Worm (Caenorhabditis elegans) whole organism, young adult: ENCODE results near the gene ins-8.
A peak's percentile ranks its signal among the peaks of the same experiment; 100 is the strongest.

Experiments used
- B0261.1 ChIP-seq: sonication (generic microtip); optimal IDR thresholded peaks from 2 replicates; lab custom pipeline; 2016; ENCODE audit warnings: mild to moderate bottlenecking, missing genetic modification characterization, moderate library complexity, missing compliant biosample characterization
- F10E7.11 ChIP-seq: sonication (generic microtip); optimal IDR thresholded peaks from 2 replicates; lab custom pipeline; 2017; ENCODE audit warnings: mild to moderate bottlenecking, missing genetic modification characterization, moderate library complexity, missing compliant biosample characterization
- F23B12.7 ChIP-seq: sonication (generic microtip); optimal IDR thresholded peaks from 2 replicates; lab custom pipeline; 2017; ENCODE audit warnings: missing genetic modification characterization, mild to moderate bottlenecking, missing compliant biosample characterization, antibody characterized with exemption, moderate library complexity; ENCODE audit not compliant: insufficient read depth
- F39B2.1 ChIP-seq: fragments of 200-800 bp; sonication (Bioruptor generic); IDR thresholded peaks from 2 replicates; pipeline ENCODE4 v1.3.6; 2022; ENCODE audit warnings: missing genetic modification reagents, missing genetic modification characterization, missing compliant biosample characterization
- Y53F4B.3 ChIP-seq: fragments of 200-800 bp; sonication (Bioruptor generic); IDR thresholded peaks from 2 replicates; pipeline ENCODE4 v1.3.6; 2022; ENCODE audit warnings: missing genetic modification reagents, missing genetic modification characterization, missing compliant biosample characterization
- Y56A3A.18 ChIP-seq: fragments of 200-800 bp; sonication (Bioruptor generic); IDR thresholded peaks from 2 replicates; pipeline ENCODE4 v1.3.6; 2022; ENCODE audit warnings: missing genetic modification reagents, missing genetic modification characterization, missing compliant biosample characterization
- Y95B8A.8 ChIP-seq: fragments of 200-800 bp; sonication (Bioruptor generic); IDR thresholded peaks from 2 replicates; pipeline ENCODE4 v1.3.6; 2022; ENCODE audit warnings: missing genetic modification reagents, missing genetic modification characterization, missing compliant biosample characterization
- ZK185.1 ChIP-seq: sonication (generic microtip); optimal IDR thresholded peaks from 2 replicates; lab custom pipeline; 2016; ENCODE audit warnings: mild to moderate bottlenecking, missing genetic modification characterization, missing compliant biosample characterization; ENCODE audit not compliant: poor library complexity, severe bottlenecking
- ama-1 ChIP-seq, 3 experiments: fragments of 150-350 bp in 1 of 3; sonication (generic microtip) in 2 of 3; optimal IDR thresholded peaks; 2 replicates each; lab custom pipeline; 2014 to 2018; ENCODE audit warnings: missing biosample characterization in 2 of 3, missing genetic modification characterization in 2 of 3, missing genetic modification reagents in 2 of 3
- aptf-3 ChIP-seq: fragments of 200-800 bp; sonication (Bioruptor generic); IDR thresholded peaks from 2 replicates; pipeline ENCODE4 v1.3.6; 2022; ENCODE audit warnings: missing genetic modification characterization, missing compliant biosample characterization
- athp-1 ChIP-seq: sonication (generic microtip); optimal IDR thresholded peaks from 2 replicates; lab custom pipeline; 2017; ENCODE audit warnings: mild to moderate bottlenecking, missing genetic modification characterization, missing compliant biosample characterization
- attf-5 ChIP-seq: fragments of 200-800 bp; sonication (Bioruptor generic); optimal IDR thresholded peaks from 2 replicates; lab custom pipeline; 2018; ENCODE audit warnings: mild to moderate bottlenecking, missing genetic modification characterization, missing compliant biosample characterization
- attf-6 ChIP-seq: fragments of 200-800 bp; sonication (Bioruptor generic); IDR thresholded peaks from 2 replicates; pipeline ENCODE4 v1.3.6; 2022; ENCODE audit warnings: missing genetic modification reagents, missing genetic modification characterization, missing compliant biosample characterization
- cebp-2 ChIP-seq: fragments of 200-800 bp; sonication (Bioruptor generic); IDR thresholded peaks from 2 replicates; pipeline ENCODE4 v1.3.6; 2022; ENCODE audit warnings: missing genetic modification characterization, missing compliant biosample characterization
- ceh-100 ChIP-seq: fragments of 200-800 bp; sonication (Bioruptor generic); IDR thresholded peaks from 2 replicates; pipeline ENCODE4 v1.3.6; 2022; ENCODE audit warnings: missing genetic modification reagents, missing genetic modification characterization, missing compliant biosample characterization
- ceh-27 ChIP-seq: fragments of 200-800 bp; sonication (Bioruptor generic); optimal IDR thresholded peaks from 2 replicates; lab custom pipeline; 2018; ENCODE audit warnings: mild to moderate bottlenecking, missing genetic modification characterization, moderate library complexity, missing compliant biosample characterization
- chd-7 ChIP-seq: sonication (generic microtip); optimal IDR thresholded peaks from 2 replicates; lab custom pipeline; 2016; ENCODE audit warnings: mild to moderate bottlenecking, missing genetic modification characterization, moderate library complexity, missing compliant biosample characterization
- dpl-1 ChIP-seq: fragments of 150-350 bp; optimal IDR thresholded peaks from 2 replicates; lab custom pipeline; 2014; ENCODE audit warnings: missing biosample characterization, missing genetic modification reagents, missing genetic modification characterization
- egl-44 ChIP-seq: fragments of 200-800 bp; sonication (Bioruptor generic); IDR thresholded peaks from 2 replicates; pipeline ENCODE4 v1.3.6; 2022; ENCODE audit warnings: missing genetic modification reagents, missing genetic modification characterization, missing compliant biosample characterization
- ets-4 ChIP-seq: fragments of 200-800 bp; sonication (Bioruptor generic); optimal IDR thresholded peaks from 2 replicates; lab custom pipeline; 2018; ENCODE audit warnings: mild to moderate bottlenecking, missing genetic modification characterization, missing compliant biosample characterization
- hmg-1.2 ChIP-seq: fragments of 200-800 bp; sonication (Bioruptor generic); IDR thresholded peaks from 2 replicates; pipeline ENCODE4 v1.3.6; 2022; ENCODE audit warnings: missing genetic modification reagents, missing genetic modification characterization, missing compliant biosample characterization
- let-607 ChIP-seq, 2 experiments: fragments of 200-800 bp in 1 of 2; sonication (Bioruptor generic) in 1 of 2; sonication (generic microtip) in 1 of 2; optimal IDR thresholded peaks; 2 replicates each; lab custom pipeline; 2016 to 2018; ENCODE audit warnings: mild to moderate bottlenecking in 2 of 2, missing compliant biosample characterization in 2 of 2, missing genetic modification characterization in 2 of 2, moderate library complexity in 2 of 2, missing genotype in 1 of 2
- lin-26 ChIP-seq: fragments of 200-800 bp; sonication (Bioruptor generic); IDR thresholded peaks from 2 replicates; pipeline ENCODE4 v1.3.6; 2022; ENCODE audit warnings: missing genetic modification reagents, missing genetic modification characterization, missing compliant biosample characterization
- lin-35 ChIP-seq, 3 experiments: fragments of 150-350 bp in 2 of 3; sonication (generic microtip) in 1 of 3; optimal IDR thresholded peaks; 2 replicates each; lab custom pipeline; 2014 to 2018; ENCODE audit warnings: missing biosample characterization in 3 of 3, missing genetic modification characterization in 3 of 3, missing genetic modification reagents in 3 of 3
- lin-40 ChIP-seq: sonication (generic microtip); optimal IDR thresholded peaks from 2 replicates; lab custom pipeline; 2016; ENCODE audit warnings: missing genetic modification characterization, mild to moderate bottlenecking, missing compliant biosample characterization, missing genotype, missing genetic modification reagents
- lir-1 ChIP-seq: fragments of 200-800 bp; sonication (Bioruptor generic); conservative IDR thresholded peaks from 2 replicates; pipeline ENCODE4 v1.3.6; 2022; ENCODE audit warnings: missing genetic modification reagents, missing genetic modification characterization, missing compliant biosample characterization
- lsy-27 ChIP-seq: sonication (generic microtip); optimal IDR thresholded peaks from 2 replicates; lab custom pipeline; 2017; ENCODE audit warnings: missing genetic modification characterization, mild to moderate bottlenecking, missing compliant biosample characterization, antibody characterized with exemption, missing genotype, borderline replicate concordance; ENCODE audit not compliant: insufficient read depth
- madf-10 ChIP-seq: sonication (generic microtip); optimal IDR thresholded peaks from 2 replicates; lab custom pipeline; 2016; ENCODE audit warnings: mild to moderate bottlenecking, missing genetic modification characterization, missing compliant biosample characterization
- madf-6 ChIP-seq: fragments of 200-800 bp; sonication (Bioruptor generic); IDR thresholded peaks from 2 replicates; pipeline ENCODE4 v1.3.6; 2022; ENCODE audit warnings: missing genetic modification reagents, missing genetic modification characterization, missing compliant biosample characterization
- mcd-1 ChIP-seq: fragments of 200-800 bp; sonication (Bioruptor generic); IDR thresholded peaks from 2 replicates; pipeline ENCODE4 v1.3.6; 2022; ENCODE audit warnings: missing genetic modification reagents, missing genetic modification characterization, missing compliant biosample characterization
- mel-28 ChIP-seq: sonication (generic microtip); optimal IDR thresholded peaks from 2 replicates; lab custom pipeline; 2016; ENCODE audit warnings: borderline replicate concordance, mild to moderate bottlenecking, missing genetic modification characterization, missing compliant biosample characterization
- nfya-1 ChIP-seq: sonication (generic microtip); optimal IDR thresholded peaks from 2 replicates; lab custom pipeline; 2017; ENCODE audit warnings: antibody characterized with exemption, missing compliant biosample characterization, missing genetic modification characterization, borderline replicate concordance; ENCODE audit not compliant: insufficient read depth
- nhr-120 ChIP-seq: fragments of 200-800 bp; sonication (Bioruptor generic); IDR thresholded peaks from 2 replicates; pipeline ENCODE4 v1.3.6; 2022; ENCODE audit warnings: missing genetic modification characterization, missing compliant biosample characterization
- rec-8 ChIP-seq, 2 experiments: sonication (generic microtip); optimal IDR thresholded peaks; 2 replicates each; lab custom pipeline; 2016; ENCODE audit warnings: mild to moderate bottlenecking in 2 of 2, missing genetic modification characterization in 2 of 2, missing genetic modification reagents in 2 of 2, missing genotype in 2 of 2, missing biosample characterization in 1 of 2, missing compliant biosample characterization in 1 of 2, moderate library complexity in 1 of 2
- sea-2 ChIP-seq: fragments of 200-800 bp; sonication (Bioruptor generic); IDR thresholded peaks from 2 replicates; pipeline ENCODE4 v1.3.6; 2022; ENCODE audit warnings: missing genetic modification characterization, missing compliant biosample characterization
- snpc-3.4 ChIP-seq: sonication (generic microtip); optimal IDR thresholded peaks from 2 replicates; lab custom pipeline; 2017; ENCODE audit warnings: missing genetic modification characterization, mild to moderate bottlenecking, missing compliant biosample characterization, antibody characterized with exemption, moderate library complexity, missing genotype, missing genetic modification reagents
- somi-1 ChIP-seq: fragments of 200-800 bp; sonication (Bioruptor generic); optimal IDR thresholded peaks from 2 replicates; lab custom pipeline; 2018; ENCODE audit warnings: mild to moderate bottlenecking, missing genetic modification characterization, missing compliant biosample characterization
- tbx-9 ChIP-seq: sonication (generic microtip); optimal IDR thresholded peaks from 2 replicates; lab custom pipeline; 2016; ENCODE audit warnings: borderline replicate concordance, missing genetic modification characterization, inconsistent platforms, missing compliant biosample characterization
- tlf-1 ChIP-seq: fragments of 200-800 bp; sonication (Bioruptor generic); optimal IDR thresholded peaks from 2 replicates; lab custom pipeline; 2018; ENCODE audit warnings: mild to moderate bottlenecking, missing genetic modification characterization, missing compliant biosample characterization
- unc-130 ChIP-seq: sonication (generic microtip); optimal IDR thresholded peaks from 2 replicates; lab custom pipeline; 2016; ENCODE audit warnings: missing genetic modification reagents, missing genetic modification characterization, missing compliant biosample characterization
- ztf-22 ChIP-seq: fragments of 200-800 bp; sonication (Bioruptor generic); optimal IDR thresholded peaks from 2 replicates; lab custom pipeline; 2018; ENCODE audit warnings: mild to moderate bottlenecking, missing genetic modification characterization, moderate library complexity, missing compliant biosample characterization
- ztf-25 ChIP-seq: fragments of 200-800 bp; sonication (Bioruptor generic); IDR thresholded peaks from 2 replicates; pipeline ENCODE4 v1.3.6; 2022; ENCODE audit warnings: missing genetic modification reagents, missing genetic modification characterization, missing compliant biosample characterization
- ztf-26 ChIP-seq: sonication (generic microtip); optimal IDR thresholded peaks from 2 replicates; lab custom pipeline; 2017; ENCODE audit warnings: missing genetic modification characterization, missing compliant biosample characterization
- ztf-6 ChIP-seq: fragments of 200-800 bp; sonication (Bioruptor generic); IDR thresholded peaks from 2 replicates; pipeline ENCODE4 v1.3.6; 2022; ENCODE audit warnings: missing genetic modification reagents, missing genetic modification characterization, missing compliant biosample characterization

Gene ins-8

DNA sequence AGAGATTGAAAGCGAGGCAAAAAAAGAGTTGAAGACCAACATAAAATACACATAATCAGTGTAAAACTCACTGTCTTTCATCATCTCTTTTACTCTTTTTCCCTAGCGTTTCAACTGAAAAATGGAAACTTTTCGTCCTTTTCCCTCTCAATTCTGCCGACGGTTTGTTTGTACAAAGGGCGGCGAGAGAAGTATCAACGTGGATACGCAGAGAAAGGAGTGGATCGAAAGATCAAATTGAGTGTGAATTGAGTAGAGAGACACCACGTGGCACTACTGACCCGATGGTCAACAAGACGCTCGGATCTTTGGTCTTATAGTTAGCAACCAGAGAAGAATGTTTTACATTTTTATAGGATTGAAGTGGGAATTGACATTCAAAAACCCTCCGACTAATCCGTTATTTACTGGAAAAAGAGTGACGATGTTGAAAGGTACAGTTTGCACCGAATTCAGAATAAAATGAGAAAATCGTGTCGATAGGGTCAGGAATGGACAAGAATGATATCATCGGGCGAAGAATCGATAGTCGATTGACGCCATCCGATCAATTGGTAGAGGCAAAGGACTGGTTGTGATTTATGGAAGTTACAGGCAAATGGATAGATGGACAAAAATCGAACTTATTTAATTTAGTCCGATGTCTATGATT, 9.6 kb downstream of the ins-8 start (continued):
- TF ChIP-seq Y53F4B.3 (no peak), lin-35 (GFP tag; optimal IDR thresholded peaks at IDR 0.05; lab: Kevin White, UChicago) (peak in 1 of 3 experiments; percentile 10), chd-7 (tag; lab: Kevin White, UChicago) (no peak), dpl-1 (GFP tag; lab: Kevin White, UChicago) (no peak), nfya-1 (tag; lab: Kevin White, UChicago) (no peak), ZK185.1 (tag; lab: Kevin White, UChicago) (peak; percentile 26), F10E7.11 (tag; lab: Kevin White, UChicago) (no peak), let-607 (tag; optimal IDR thresholded peaks at IDR 0.05; lab: Kevin White, UChicago) (peak in 1 of 2 experiments; percentile 46), ama-1 (optimal IDR thresholded peaks at IDR 0.05; lab: Kevin White, UChicago) (peak; percentile 58), ama-1 (GFP tag; optimal IDR thresholded peaks at IDR 0.05; lab: Kevin White, UChicago) (no peak), ztf-22 (no peak), hmg-1.2 (peak; percentile 24; the same call in 1 of the 2 replicates), Y56A3A.18 (GFP tag; lab: Robert Waterston, UW) (no peak), madf-6 (GFP tag; lab: Robert Waterston, UW) (no peak)

DNA sequence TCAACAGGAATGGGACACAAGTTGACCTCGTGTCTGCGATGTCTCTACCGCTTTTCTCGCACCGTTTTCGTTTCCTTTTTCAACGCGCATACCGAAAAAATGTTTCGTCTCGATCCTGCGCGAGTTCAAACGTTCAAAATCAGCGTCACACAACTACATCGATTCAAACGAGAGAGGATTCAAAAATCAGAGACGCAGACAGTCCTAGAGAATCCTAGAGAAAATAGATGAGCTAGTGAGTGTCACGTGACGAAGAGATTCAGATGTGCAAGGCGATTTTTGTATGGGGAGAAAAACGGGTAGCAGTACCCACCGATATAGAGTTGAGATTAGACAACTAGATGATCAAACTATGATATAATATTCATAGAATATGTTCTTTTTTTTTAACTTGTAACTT, 10.8 kb downstream of the ins-8 start:
- TF ChIP-seq somi-1 (GFP tag; lab: Kevin White, UChicago): peak; percentile 31
- TF ChIP-seq tlf-1 (GFP tag; lab: Kevin White, UChicago): no peak
- no peak for TF ChIP-seq lir-1 (GFP tag; lab: Robert Waterston, UW)
- no peak for TF ChIP-seq aptf-3 (GFP tag; lab: Robert Waterston, UW)
- TF ChIP-seq B0261.1: no peak
- no peak for TF ChIP-seq F23B12.7 (tag; lab: Kevin White, UChicago)
- no peak for TF ChIP-seq unc-130
- no peak for TF ChIP-seq ets-4 (GFP tag; lab: Kevin White, UChicago)
- TF ChIP-seq let-607 (tag; optimal IDR thresholded peaks at IDR 0.05; lab: Kevin White, UChicago): no peak
- no peak for TF ChIP-seq mel-28 (tag; lab: Kevin White, UChicago)
- no peak for TF ChIP-seq sea-2 (GFP tag; lab: Robert Waterston, UW)
- TF ChIP-seq attf-6 (GFP tag; lab: Robert Waterston, UW): no peak
- TF ChIP-seq athp-1 (tag; lab: Kevin White, UChicago): no peak
- TF ChIP-seq hmg-1.2: peak; percentile 64
- peak; percentile 45 for TF ChIP-seq ceh-27 (GFP tag; lab: Kevin White, UChicago)
- TF ChIP-seq lin-40 (tag; lab: Kevin White, UChicago): peak; percentile 37
- TF ChIP-seq lin-26 (GFP tag; lab: Robert Waterston, UW): peak; percentile 62; the same call in 1 of the 2 replicates
- TF ChIP-seq snpc-3.4 (tag; lab: Kevin White, UChicago): no peak
- TF ChIP-seq ceh-100 (GFP tag; lab: Robert Waterston, UW): no peak
- TF ChIP-seq attf-5 (GFP tag; lab: Kevin White, UChicago): peak; percentile 13
- TF ChIP-seq egl-44 (GFP tag; lab: Robert Waterston, UW): no peak
- TF ChIP-seq madf-10 (tag; lab: Kevin White, UChicago): no peak
- no peak for TF ChIP-seq cebp-2
- peak; percentile 12 for TF ChIP-seq ztf-26 (tag; lab: Kevin White, UChicago)
- no peak for TF ChIP-seq rec-8 (tag; optimal IDR thresholded peaks at IDR 0.05; lab: Kevin White, UChicago)
- no peak for TF ChIP-seq F39B2.1 (GFP tag; lab: Robert Waterston, UW)
- TF ChIP-seq Y95B8A.8 (GFP tag; lab: Robert Waterston, UW): no peak
- no peak for TF ChIP-seq lsy-27
- no peak for TF ChIP-seq ztf-25 (GFP tag; lab: Robert Waterston, UW)
- TF ChIP-seq tbx-9 (tag; lab: Kevin White, UChicago): no peak
- no peak for TF ChIP-seq Y56A3A.18 (GFP tag; lab: Robert Waterston, UW)
- no peak for TF ChIP-seq ztf-6 (GFP tag; lab: Robert Waterston, UW)
- TF ChIP-seq mcd-1 (GFP tag; lab: Robert Waterston, UW): 0 out of 2 replicates have a peak, but pooled peaks have one; percentile 17
- no peak for TF ChIP-seq nhr-120
